Fruit fly (Drosophila melanogaster) whole organism, embryonic: Measurements from ENCODE around the gene DhpD.

Source experiments
- Atf3 ChIP-seq: fragments of 200-800 bp; sonication (Bioruptor generic); optimal IDR thresholded peaks from 3 replicates; lab custom pipeline; 2016; ENCODE audit warnings: missing biosample characterization, missing genetic modification characterization
- CG11560 ChIP-seq: fragments of 200-800 bp; sonication (Bioruptor generic); IDR thresholded peaks from 3 replicates; pipeline ENCODE4 v1.3.6; 2022; ENCODE audit warnings: missing biosample characterization, missing genetic modification characterization
- CG12071 ChIP-seq: fragments of 200-800 bp; sonication (Bioruptor generic); optimal IDR thresholded peaks from 3 replicates; lab custom pipeline; 2018; ENCODE audit warnings: missing biosample characterization, mild to moderate bottlenecking, missing genetic modification characterization
- CG1233 ChIP-seq: fragments of 200-800 bp; sonication (Bioruptor generic); optimal IDR thresholded peaks from 4 replicates; lab custom pipeline; 2018; ENCODE audit warnings: missing biosample characterization, mild to moderate bottlenecking, missing genetic modification characterization
- CG15011 ChIP-seq: fragments of 200-800 bp; sonication (Bioruptor generic); optimal IDR thresholded peaks from 3 replicates; lab custom pipeline; 2018; ENCODE audit warnings: missing biosample characterization, mild to moderate bottlenecking, missing genetic modification characterization
- CG17359 ChIP-seq: fragments of 200-800 bp; sonication (Bioruptor generic); optimal IDR thresholded peaks from 3 replicates; lab custom pipeline; 2018; ENCODE audit warnings: missing biosample characterization, mild to moderate bottlenecking, missing genetic modification characterization, moderate library complexity
- CG18764 ChIP-seq: fragments of 200-800 bp; sonication (Bioruptor generic); optimal IDR thresholded peaks from 3 replicates; lab custom pipeline; 2016; ENCODE audit warnings: missing biosample characterization, missing genetic modification characterization
- CG2199 ChIP-seq: fragments of 200-800 bp; sonication (Bioruptor generic); IDR thresholded peaks from 3 replicates; pipeline ENCODE4 v1.3.6; 2022; ENCODE audit warnings: missing biosample characterization, missing genetic modification characterization
- CG2712 ChIP-seq: fragments of 200-800 bp; optimal IDR thresholded peaks from 3 replicates; lab custom pipeline; 2019; ENCODE audit warnings: missing biosample characterization, mild to moderate bottlenecking, missing genetic modification characterization, moderate library complexity
- CG30431 ChIP-seq: fragments of 200-800 bp; sonication (Bioruptor generic); optimal IDR thresholded peaks from 2 replicates; lab custom pipeline; 2017; ENCODE audit warnings: missing biosample characterization, missing genetic modification characterization
- CG32532 ChIP-seq: fragments of 200-800 bp; sonication (Bioruptor generic); IDR thresholded peaks from 2 replicates; pipeline ENCODE4 v1.3.6; 2022; ENCODE audit warnings: missing biosample characterization, missing genetic modification characterization
- CG3281 ChIP-seq: fragments of 200-800 bp; sonication (Bioruptor generic); optimal IDR thresholded peaks from 3 replicates; lab custom pipeline; 2017; ENCODE audit warnings: missing biosample characterization, mild to moderate bottlenecking, missing genetic modification characterization
- CG34376 ChIP-seq: fragments of 200-800 bp; sonication (Bioruptor generic); optimal IDR thresholded peaks from 2 replicates; lab custom pipeline; 2018; ENCODE audit warnings: missing biosample characterization, mild to moderate bottlenecking, missing genetic modification characterization
- CG4360 ChIP-seq: fragments of 200-800 bp; sonication (Bioruptor generic); IDR thresholded peaks from 2 replicates; pipeline ENCODE4 v1.3.6; 2022; ENCODE audit warnings: missing biosample characterization, missing genetic modification characterization
- CG5180 ChIP-seq: fragments of 200-800 bp; sonication (Bioruptor generic); optimal IDR thresholded peaks from 3 replicates; lab custom pipeline; 2017; ENCODE audit warnings: missing biosample characterization, missing genetic modification characterization, mild to moderate bottlenecking, moderate library complexity, missing genetic modification reagents
- CG6272 ChIP-seq: fragments of 200-800 bp; sonication (Bioruptor generic); IDR thresholded peaks from 2 replicates; pipeline ENCODE4 v1.3.6; 2022; ENCODE audit warnings: missing biosample characterization, missing genetic modification characterization
- CG6765 ChIP-seq: fragments of 200-800 bp; sonication (Bioruptor generic); optimal IDR thresholded peaks from 3 replicates; lab custom pipeline; 2017; ENCODE audit warnings: missing biosample characterization, mild to moderate bottlenecking, missing genetic modification characterization
- CG8765 ChIP-seq: fragments of 200-800 bp; sonication (Bioruptor generic); IDR thresholded peaks from 2 replicates; pipeline ENCODE4 v1.3.6; 2022; ENCODE audit warnings: missing biosample characterization, missing genetic modification characterization
- Dfd ChIP-seq, 2 experiments: fragments of >200 bp; optimal IDR thresholded peaks; 2 replicates each; lab custom pipeline; 2017; ENCODE audit warnings: missing biosample characterization in 2 of 2, missing genetic modification characterization in 2 of 2
- Dll ChIP-seq: fragments of 200-800 bp; sonication (Bioruptor generic); IDR thresholded peaks from 4 replicates; pipeline ENCODE4 v1.3.6; 2022; ENCODE audit warnings: missing biosample characterization, missing genetic modification characterization; ENCODE audit not compliant: partially characterized antibody
- HmgZ ChIP-seq: fragments of 200-800 bp; sonication (Bioruptor generic); optimal IDR thresholded peaks from 2 replicates; lab custom pipeline; 2018; ENCODE audit warnings: missing biosample characterization, mild to moderate bottlenecking, missing genetic modification characterization
- Kr ChIP-seq: fragments of 200-800 bp; sonication (Bioruptor generic); optimal IDR thresholded peaks from 2 replicates; lab custom pipeline; 2017; ENCODE audit warnings: missing biosample characterization, mild to moderate bottlenecking, missing genetic modification characterization
- Lpt ChIP-seq: fragments of >200 bp; optimal IDR thresholded peaks from 2 replicates; lab custom pipeline; 2018; ENCODE audit warnings: missing biosample characterization, missing genetic modification characterization
- Oaz ChIP-seq: fragments of 200-800 bp; sonication (Bioruptor generic); IDR thresholded peaks from 2 replicates; pipeline ENCODE4 v1.3.6; 2022; ENCODE audit warnings: missing biosample characterization, missing genetic modification characterization
- Opbp ChIP-seq: fragments of 200-800 bp; sonication (Bioruptor generic); IDR thresholded peaks from 3 replicates; pipeline ENCODE4 v1.3.6; 2022; ENCODE audit warnings: missing biosample characterization, missing genetic modification characterization; ENCODE audit not compliant: partially characterized antibody
- Ptx1 ChIP-seq: fragments of 200-800 bp; sonication (Bioruptor generic); IDR thresholded peaks from 2 replicates; pipeline ENCODE4 v1.3.6; 2022; ENCODE audit warnings: missing biosample characterization, missing genetic modification characterization
- Trl ChIP-seq, 3 experiments: fragments of >200 bp in 2 of 3; fragments of 200-800 bp in 1 of 3; sonication (Bioruptor generic) in 1 of 3; optimal IDR thresholded peaks; 2 replicates in 1 of 3; 3 replicates in 2 of 3; lab custom pipeline; 2016 to 2017; ENCODE audit warnings: missing biosample characterization in 1 of 3, missing genetic modification characterization in 1 of 3
- abd-A ChIP-seq: fragments of 200-800 bp; sonication (Bioruptor generic); optimal IDR thresholded peaks from 3 replicates; lab custom pipeline; 2019; ENCODE audit warnings: missing biosample characterization, mild to moderate bottlenecking, missing genetic modification characterization, moderate library complexity
- ash1 ChIP-seq: fragments of 200-800 bp; sonication (Bioruptor generic); optimal IDR thresholded peaks from 2 replicates; lab custom pipeline; 2018; ENCODE audit warnings: missing biosample characterization, mild to moderate bottlenecking, missing genetic modification characterization
- bab2 ChIP-seq: fragments of 200-800 bp; sonication (Bioruptor generic); optimal IDR thresholded peaks from 2 replicates; lab custom pipeline; 2016; ENCODE audit warnings: missing biosample characterization, missing genetic modification characterization
- bigmax ChIP-seq: fragments of 200-800 bp; sonication (Bioruptor generic); optimal IDR thresholded peaks from 2 replicates; lab custom pipeline; 2018; ENCODE audit warnings: missing biosample characterization, mild to moderate bottlenecking, missing genetic modification characterization
- cas ChIP-seq: fragments of 200-800 bp; sonication (Bioruptor generic); IDR thresholded peaks from 2 replicates; pipeline ENCODE4 v1.3.6; 2022; ENCODE audit warnings: missing biosample characterization, missing genetic modification characterization
- croc ChIP-seq: fragments of 200-800 bp; sonication (Bioruptor generic); conservative IDR thresholded peaks from 3 replicates; pipeline ENCODE4 v1.3.6; 2022; ENCODE audit warnings: missing biosample characterization, missing genetic modification characterization
- dati ChIP-seq: fragments of 200-800 bp; sonication (Bioruptor generic); IDR thresholded peaks from 2 replicates; pipeline ENCODE4 v1.3.6; 2022; ENCODE audit warnings: missing biosample characterization, missing genetic modification characterization
- disco-r ChIP-seq: fragments of 200-800 bp; sonication (Bioruptor generic); optimal IDR thresholded peaks from 2 replicates; lab custom pipeline; 2016; ENCODE audit warnings: missing biosample characterization, missing genetic modification characterization
- fd102C ChIP-seq: fragments of 200-800 bp; sonication (Bioruptor generic); optimal IDR thresholded peaks from 2 replicates; lab custom pipeline; 2018; ENCODE audit warnings: missing biosample characterization, mild to moderate bottlenecking, missing genetic modification characterization, moderate library complexity
- jigr1 ChIP-seq: fragments of 200-800 bp; sonication (Bioruptor generic); IDR thresholded peaks from 3 replicates; pipeline ENCODE4 v1.3.6; 2022; ENCODE audit warnings: missing biosample characterization, missing genetic modification characterization
- kah ChIP-seq: fragments of 200-800 bp; sonication (Bioruptor generic); optimal IDR thresholded peaks from 2 replicates; lab custom pipeline; 2018; ENCODE audit warnings: missing biosample characterization, mild to moderate bottlenecking, missing genetic modification characterization
- maf-S ChIP-seq: fragments of 200-800 bp; sonication (Bioruptor generic); optimal IDR thresholded peaks from 2 replicates; lab custom pipeline; 2016; ENCODE audit warnings: missing biosample characterization, missing genetic modification characterization
- nom ChIP-seq: fragments of 200-800 bp; sonication (Bioruptor generic); optimal IDR thresholded peaks from 2 replicates; lab custom pipeline; 2017; ENCODE audit warnings: missing biosample characterization, missing genetic modification characterization, mild to moderate bottlenecking, moderate library complexity, missing genetic modification reagents
- otp ChIP-seq: fragments of 200-800 bp; sonication (Bioruptor generic); IDR thresholded peaks from 3 replicates; pipeline ENCODE4, ENCODE4 v1.3.6; 2022; ENCODE audit warnings: missing biosample characterization, missing genetic modification characterization
- pan ChIP-seq, 4 experiments: fragments of >200 bp in 3 of 4; fragments of 200-800 bp in 1 of 4; sonication (Bioruptor generic) in 1 of 4; optimal IDR thresholded peaks in 3 of 4; IDR thresholded peaks in 1 of 4; 2 replicates each; pipeline versions ENCODE4 v1.3.6 to Lab custom; 2017 to 2022; ENCODE audit warnings: missing biosample characterization in 2 of 4, missing genetic modification characterization in 2 of 4, mixed read lengths in 1 of 4
- peb ChIP-seq: fragments of 200-800 bp; sonication (Bioruptor generic); IDR thresholded peaks from 2 replicates; pipeline ENCODE4 v1.3.6; 2022; ENCODE audit warnings: missing biosample characterization, missing genetic modification characterization
- pfk ChIP-seq: fragments of 200-800 bp; sonication (Bioruptor generic); optimal IDR thresholded peaks from 2 replicates; lab custom pipeline; 2018; ENCODE audit warnings: missing biosample characterization, mild to moderate bottlenecking, missing genetic modification characterization, moderate library complexity
- schlank ChIP-seq: fragments of 200-800 bp; sonication (Bioruptor generic); optimal IDR thresholded peaks from 2 replicates; lab custom pipeline; 2018; ENCODE audit warnings: missing biosample characterization, mild to moderate bottlenecking, missing genetic modification characterization
- ssp ChIP-seq: fragments of 200-800 bp; sonication (Bioruptor generic); IDR thresholded peaks from 2 replicates; pipeline ENCODE4 v1.3.6; 2022; ENCODE audit warnings: missing biosample characterization, missing genetic modification characterization
- sug ChIP-seq: fragments of 200-800 bp; optimal IDR thresholded peaks from 2 replicates; lab custom pipeline; 2019; ENCODE audit warnings: missing biosample characterization, mild to moderate bottlenecking, missing genetic modification characterization, moderate library complexity
- tap ChIP-seq: fragments of 200-800 bp; optimal IDR thresholded peaks from 3 replicates; lab custom pipeline; 2019; ENCODE audit warnings: missing biosample characterization, mild to moderate bottlenecking, missing genetic modification characterization, moderate library complexity
- unpg ChIP-seq: fragments of 200-800 bp; sonication (Bioruptor generic); optimal IDR thresholded peaks from 3 replicates; lab custom pipeline; 2018; ENCODE audit warnings: missing biosample characterization, mild to moderate bottlenecking, missing genetic modification characterization, moderate library complexity
- zen2 ChIP-seq: fragments of 200-800 bp; sonication (Bioruptor generic); IDR thresholded peaks from 3 replicates; pipeline ENCODE4 v1.3.6; 2022; ENCODE audit warnings: missing biosample characterization, missing genetic modification characterization; ENCODE audit not compliant: partially characterized antibody

Gene DhpD

DNA sequence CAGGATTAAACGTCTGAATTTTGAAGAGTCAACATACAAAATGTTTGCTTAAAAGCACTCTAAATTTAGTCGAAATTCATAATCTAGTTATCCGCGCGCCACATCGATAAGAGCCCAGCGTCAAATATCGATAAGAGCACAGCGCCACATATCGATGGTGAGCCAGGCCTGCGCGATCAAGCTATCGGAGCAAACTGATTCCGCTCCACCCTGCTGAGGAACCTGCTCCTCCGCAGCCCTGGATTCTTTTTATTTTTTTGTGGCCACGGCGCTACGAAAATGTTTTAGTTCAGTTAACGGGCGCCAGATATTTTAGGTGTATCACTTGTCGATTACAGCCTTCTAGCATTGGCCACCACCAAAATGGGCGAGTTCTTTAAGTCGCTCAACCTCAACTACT is 8.3 kb downstream of the DhpD start (continued):
- TF ChIP-seq CG1233 (GFP tag; lab: Kevin White, UChicago) = no peak
- TF ChIP-seq CG32532 (GFP tag; lab: Robert Waterston, UW) = peak; percentile 71
- TF ChIP-seq disco-r (GFP tag; lab: Kevin White, UChicago) = no peak
- no peak for TF ChIP-seq unpg (GFP tag; lab: Kevin White, UChicago)
- peak; percentile 51 for TF ChIP-seq CG34376
- TF ChIP-seq otp (GFP tag; lab: Robert Waterston, UW) = no peak
- TF ChIP-seq Opbp (GFP tag; lab: Robert Waterston, UW) = peak; percentile 98
- TF ChIP-seq CG4360 = no peak
- TF ChIP-seq CG30431 (GFP tag; lab: Kevin White, UChicago) = no peak
- TF ChIP-seq croc (GFP tag; lab: Robert Waterston, UW) = no peak; the same call in 2 of the 3 replicates
- no peak for TF ChIP-seq dati (GFP tag; lab: Robert Waterston, UW)
- no peak; the same call in 1 of the 2 replicates for TF ChIP-seq CG6272 (GFP tag; lab: Robert Waterston, UW)
- no peak for TF ChIP-seq ash1
- TF ChIP-seq maf-S (GFP tag; lab: Kevin White, UChicago) = peak; percentile 27
- TF ChIP-seq pfk (GFP tag; lab: Kevin White, UChicago) = no peak
- TF ChIP-seq CG3281 (GFP tag; lab: Kevin White, UChicago) = no peak
- no peak for TF ChIP-seq nom
- TF ChIP-seq Oaz (GFP tag; lab: Robert Waterston, UW) = no peak
- TF ChIP-seq ssp (GFP tag; lab: Robert Waterston, UW) = peak; percentile 48; the same call in 1 of the 2 replicates
- no peak for TF ChIP-seq bigmax
- TF ChIP-seq tap (tag; lab: Kevin White, UChicago) = no peak
- peak; percentile 60 for TF ChIP-seq CG2712 (tag; lab: Kevin White, UChicago)
- TF ChIP-seq abd-A (tag; lab: Kevin White, UChicago) = no peak
- TF ChIP-seq CG18764 (GFP tag; lab: Kevin White, UChicago) = no peak
- peak; percentile 97 for TF ChIP-seq zen2
- 0 out of 3 replicates have a peak, but pooled peaks have one; percentile 76 for TF ChIP-seq CG2199 (GFP tag; lab: Robert Waterston, UW)
- no peak for TF ChIP-seq schlank
- peak; percentile 25; the same call in 1 of the 2 replicates for TF ChIP-seq cas (GFP tag; lab: Robert Waterston, UW)
- peak; percentile 95 for TF ChIP-seq Dll (GFP tag; lab: Robert Waterston, UW)
- no peak for TF ChIP-seq Trl (optimal IDR thresholded peaks at IDR 0.05; lab: Kevin White, UChicago)
- TF ChIP-seq Trl (GFP tag; optimal IDR thresholded peaks at IDR 0.05; lab: Kevin White, UChicago) = peak; percentile 43
- peak; percentile 45 for TF ChIP-seq Ptx1 (GFP tag; lab: Robert Waterston, UW)
- no peak for TF ChIP-seq Kr
- no peak for TF ChIP-seq Dfd (GFP tag; optimal IDR thresholded peaks at IDR 0.05; lab: Kevin White, UChicago)
- TF ChIP-seq bab2 (GFP tag; lab: Kevin White, UChicago) = peak; percentile 13
- TF ChIP-seq CG8765 (GFP tag; lab: Robert Waterston, UW) = no peak
- TF ChIP-seq CG11560 = no peak
- TF ChIP-seq fd102C (GFP tag; lab: Kevin White, UChicago) = no peak
- no peak for TF ChIP-seq CG15011 (GFP tag; lab: Kevin White, UChicago)
- TF ChIP-seq Atf3 (GFP tag; lab: Kevin White, UChicago) = no peak
- TF ChIP-seq jigr1 (GFP tag; lab: Robert Waterston, UW) = no peak
- no peak for TF ChIP-seq Lpt
- peak; percentile 52 for TF ChIP-seq sug (tag; lab: Kevin White, UChicago)
- no peak for TF ChIP-seq CG5180 (GFP tag; lab: Kevin White, UChicago)
- no peak for TF ChIP-seq pan (optimal IDR thresholded peaks at IDR 0.05; lab: Kevin White, UChicago)
- no peak for TF ChIP-seq pan (GFP tag; optimal IDR thresholded peaks at IDR 0.05 in 1 of 2, IDR thresholded peaks at IDR 0.05 in 1 of 2)
- TF ChIP-seq CG6765 (GFP tag; lab: Kevin White, UChicago) = no peak
- TF ChIP-seq CG12071 (GFP tag; lab: Kevin White, UChicago) = no peak
- no peak for TF ChIP-seq CG17359 (tag; lab: Kevin White, UChicago)
- TF ChIP-seq kah (GFP tag; lab: Kevin White, UChicago) = no peak
- TF ChIP-seq peb (GFP tag; lab: Robert Waterston, UW) = no peak
- peak; percentile 74 for TF ChIP-seq HmgZ (tag; lab: Kevin White, UChicago)
